Fruit fly (Drosophila melanogaster) whole organism, pupa: Measurements from ENCODE around the gene Taf13.

Experiments
- CG10348 ChIP-seq: fragments of 200-800 bp; sonication (Bioruptor generic); IDR thresholded peaks from 2 replicates; pipeline ENCODE4 v1.3.6; 2022; ENCODE audit warnings: missing biosample characterization, missing genetic modification characterization
- CG12605 ChIP-seq: fragments of 200-800 bp; sonication (Bioruptor generic); IDR thresholded peaks from 2 replicates; pipeline ENCODE4 v1.3.6; 2022; ENCODE audit warnings: missing biosample characterization, missing genetic modification characterization
- CG13204 ChIP-seq: fragments of 200-800 bp; sonication (Bioruptor generic); optimal IDR thresholded peaks from 2 replicates; lab custom pipeline; 2018; ENCODE audit warnings: missing biosample characterization, mild to moderate bottlenecking, missing genetic modification characterization, moderate library complexity
- CG14655 ChIP-seq: fragments of 200-800 bp; sonication (Bioruptor generic); optimal IDR thresholded peaks from 3 replicates; lab custom pipeline; 2017; ENCODE audit warnings: mild to moderate bottlenecking, missing biosample characterization, missing genetic modification reagents, missing genetic modification characterization
- CG15710 ChIP-seq: fragments of 200-800 bp; sonication (Bioruptor generic); optimal IDR thresholded peaks from 2 replicates; lab custom pipeline; 2018; ENCODE audit warnings: missing biosample characterization, mild to moderate bottlenecking, missing genetic modification characterization, moderate library complexity
- CG17806 ChIP-seq: fragments of 200-800 bp; sonication (Bioruptor generic); optimal IDR thresholded peaks from 2 replicates; lab custom pipeline; 2018; ENCODE audit warnings: missing biosample characterization, mild to moderate bottlenecking, missing genetic modification characterization, moderate library complexity
- CG32121 ChIP-seq: fragments of 200-800 bp; sonication (Bioruptor generic); IDR thresholded peaks from 2 replicates; pipeline ENCODE4 v1.3.6; 2022; ENCODE audit warnings: missing biosample characterization, missing genetic modification characterization
- CG34367 ChIP-seq: fragments of 200-800 bp; sonication (Bioruptor generic); optimal IDR thresholded peaks from 2 replicates; lab custom pipeline; 2018; ENCODE audit warnings: missing biosample characterization, mild to moderate bottlenecking, missing genetic modification characterization
- CG4496 ChIP-seq: fragments of 200-800 bp; sonication (Bioruptor generic); IDR thresholded peaks from 3 replicates; pipeline ENCODE4 v1.3.6; 2022; ENCODE audit warnings: missing biosample characterization, missing genetic modification characterization
- CG8159 ChIP-seq: fragments of 200-800 bp; sonication (Bioruptor generic); optimal IDR thresholded peaks from 3 replicates; lab custom pipeline; 2018; ENCODE audit warnings: missing biosample characterization, mild to moderate bottlenecking, missing genetic modification characterization, moderate library complexity
- CG8301 ChIP-seq: fragments of 200-800 bp; sonication (Bioruptor generic); optimal IDR thresholded peaks from 2 replicates; lab custom pipeline; 2018; ENCODE audit warnings: missing biosample characterization, mild to moderate bottlenecking, missing genetic modification characterization
- CG9948 ChIP-seq: fragments of 200-800 bp; sonication (Bioruptor generic); optimal IDR thresholded peaks from 2 replicates; lab custom pipeline; 2018; ENCODE audit warnings: missing biosample characterization, mild to moderate bottlenecking, missing genetic modification characterization, moderate library complexity
- D1 ChIP-seq: fragments of 200-800 bp; sonication (Bioruptor generic); optimal IDR thresholded peaks from 2 replicates; lab custom pipeline; 2018; ENCODE audit warnings: missing biosample characterization, mild to moderate bottlenecking, missing genetic modification characterization, moderate library complexity
- EcR ChIP-seq: fragments of 200-800 bp; sonication (Bioruptor generic); optimal IDR thresholded peaks from 3 replicates; lab custom pipeline; 2019; ENCODE audit warnings: missing biosample characterization, missing genetic modification characterization, mild to moderate bottlenecking, moderate library complexity, missing genetic modification reagents
- Ets98B ChIP-seq: fragments of 200-800 bp; sonication (Bioruptor generic); IDR thresholded peaks from 2 replicates; pipeline ENCODE4 v1.3.6; 2022; ENCODE audit warnings: missing biosample characterization, missing genetic modification characterization
- Pif1A ChIP-seq: fragments of 200-800 bp; sonication (Bioruptor generic); optimal IDR thresholded peaks from 3 replicates; lab custom pipeline; 2016; ENCODE audit warnings: missing biosample characterization, missing genetic modification characterization
- Pif1B ChIP-seq: fragments of 200-800 bp; sonication (Bioruptor generic); optimal IDR thresholded peaks from 3 replicates; lab custom pipeline; 2016; ENCODE audit warnings: missing biosample characterization, missing genetic modification characterization
- Snoo ChIP-seq: fragments of 200-800 bp; sonication (Bioruptor generic); optimal IDR thresholded peaks from 3 replicates; lab custom pipeline; 2017; ENCODE audit warnings: missing biosample characterization, mild to moderate bottlenecking, missing genetic modification characterization, inconsistent platforms
- fd96Ca ChIP-seq: fragments of 200-800 bp; sonication (Bioruptor generic); IDR thresholded peaks from 3 replicates; pipeline ENCODE4 v1.3.6; 2022; ENCODE audit warnings: missing biosample characterization, missing genetic modification characterization
- gl ChIP-seq: fragments of 200-800 bp; sonication (Bioruptor generic); optimal IDR thresholded peaks from 2 replicates; lab custom pipeline; 2018; ENCODE audit warnings: missing biosample characterization, mild to moderate bottlenecking, missing genetic modification characterization
- rn ChIP-seq: fragments of 200-800 bp; sonication (Bioruptor generic); IDR thresholded peaks from 2 replicates; pipeline ENCODE4 v1.3.6; 2022; ENCODE audit warnings: missing biosample characterization, missing genetic modification characterization

Gene Taf13

dm6 chr2L:20066233-20066650 is 27.4 kb downstream of the Taf13 start, which contains the start of gene bwa:
TSS of gene bwa (plus strand) at chr2L:20066391.
- TF ChIP-seq fd96Ca (GFP tag; lab: Robert Waterston, UW) = peak; percentile 36; the same call in 1 of the 3 replicates
- TF ChIP-seq CG10348 (GFP tag; lab: Robert Waterston, UW) = no peak
- peak; percentile 13 for TF ChIP-seq EcR (GFP tag; lab: Kevin White, UChicago)
- TF ChIP-seq Ets98B = no peak; the same call in 1 of the 2 replicates
- peak; percentile 19 for TF ChIP-seq gl (tag; lab: Kevin White, UChicago)
- TF ChIP-seq CG15710 = no peak
- TF ChIP-seq Snoo = no peak
- TF ChIP-seq, all 21 proteins: peak for 3

DNA sequence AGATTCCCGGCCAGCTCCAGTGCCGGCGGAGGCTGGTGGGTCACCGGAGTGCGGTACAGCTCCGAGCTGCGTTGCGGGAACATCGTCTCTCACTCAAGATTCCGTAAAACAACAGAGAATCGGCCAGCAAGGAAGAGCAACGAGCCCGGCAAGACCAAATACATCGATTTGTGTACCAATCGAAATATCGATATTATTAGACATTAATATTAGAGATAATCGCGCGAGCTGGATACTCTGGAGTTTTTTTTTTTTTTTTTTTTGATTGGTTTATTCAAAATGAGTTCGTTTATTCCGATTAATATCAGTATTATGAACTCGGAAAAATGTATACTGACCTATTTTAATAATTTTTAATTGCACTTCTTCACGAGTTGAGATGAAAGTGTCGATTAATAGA is 28.1 kb downstream of the Taf13 start, which contains the start of gene vls:
TSS of gene vls (minus strand) at position 164 of the 400 bp plus-strand sequence.
- no peak for TF ChIP-seq Pif1A (GFP tag; lab: Kevin White, UChicago)
- no peak for TF ChIP-seq Snoo
- no peak for TF ChIP-seq CG32121
- TF ChIP-seq CG15710 = no peak
- TF ChIP-seq EcR (GFP tag; lab: Kevin White, UChicago) = no peak
- TF ChIP-seq Ets98B = no peak
- no peak for TF ChIP-seq CG13204
- no peak for TF ChIP-seq CG10348 (GFP tag; lab: Robert Waterston, UW)
- no peak for TF ChIP-seq fd96Ca (GFP tag; lab: Robert Waterston, UW)
- no peak for TF ChIP-seq CG9948
- TF ChIP-seq rn (GFP tag; lab: Robert Waterston, UW) = no peak
- no peak for TF ChIP-seq CG8301
- no peak for TF ChIP-seq CG4496 (GFP tag; lab: Robert Waterston, UW)
- no peak for TF ChIP-seq CG34367 (tag; lab: Kevin White, UChicago)
- TF ChIP-seq D1 (tag; lab: Kevin White, UChicago) = no peak

DNA sequence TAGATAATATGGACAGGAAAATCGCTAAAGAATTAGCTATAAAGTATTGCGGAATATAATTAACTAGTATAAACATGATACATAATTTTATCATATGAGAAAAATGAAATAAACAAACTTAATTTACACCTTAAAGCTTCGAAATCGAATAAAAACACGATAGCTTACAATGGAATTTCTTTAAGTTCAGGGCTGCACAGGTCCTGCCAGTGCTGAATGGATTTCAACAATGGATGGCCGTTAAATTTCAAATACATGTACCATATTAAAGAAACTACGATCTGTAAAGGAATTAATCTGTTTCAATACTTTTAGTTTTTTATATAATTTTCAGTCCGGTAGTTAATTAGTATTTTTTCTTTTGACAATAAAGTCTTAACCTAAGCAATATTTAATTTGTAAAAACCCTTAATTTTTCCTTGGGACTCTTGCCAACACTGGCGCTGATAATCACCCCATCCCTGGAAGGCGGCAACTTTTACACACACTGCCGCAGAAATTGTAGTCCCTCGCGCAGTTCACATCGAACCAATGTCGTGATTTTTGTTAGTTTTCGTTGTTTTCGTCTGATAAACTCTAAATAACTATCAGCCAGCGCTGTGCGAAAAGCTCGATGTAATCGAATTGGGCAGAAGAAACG is 32.5 kb downstream of the Taf13 start, which contains the start of the genes barr and lok:
TSS of gene barr (minus strand) at position 353 of the 640 bp plus-strand sequence.
TSS of gene lok (plus strand) at position 405 of the 640 bp plus-strand sequence.
- TF ChIP-seq CG13204 = no peak
- TF ChIP-seq rn (GFP tag; lab: Robert Waterston, UW) = no peak
- peak; percentile 20 for TF ChIP-seq CG15710
- no peak for TF ChIP-seq CG4496 (GFP tag; lab: Robert Waterston, UW)
- no peak for TF ChIP-seq Pif1B (GFP tag; lab: Kevin White, UChicago)
- TF ChIP-seq EcR (GFP tag; lab: Kevin White, UChicago) = no peak
- TF ChIP-seq Snoo = no peak
- no peak for TF ChIP-seq CG8301
- no peak for TF ChIP-seq fd96Ca (GFP tag; lab: Robert Waterston, UW)
- TF ChIP-seq CG14655 (GFP tag; lab: Kevin White, UChicago) = no peak
- no peak for TF ChIP-seq CG12605 (GFP tag; lab: Robert Waterston, UW)
- no peak for TF ChIP-seq CG17806
- TF ChIP-seq CG10348 (GFP tag; lab: Robert Waterston, UW) = no peak
- no peak for TF ChIP-seq CG32121
- no peak for TF ChIP-seq CG34367 (tag; lab: Kevin White, UChicago)
- TF ChIP-seq Pif1A (GFP tag; lab: Kevin White, UChicago) = no peak
- TF ChIP-seq gl (tag; lab: Kevin White, UChicago) = no peak
- TF ChIP-seq Ets98B = no peak
- peak; percentile 37 for TF ChIP-seq CG8159 (tag; lab: Kevin White, UChicago)
- no peak for TF ChIP-seq D1 (tag; lab: Kevin White, UChicago)
- TF ChIP-seq CG9948 = peak; percentile 17

DNA sequence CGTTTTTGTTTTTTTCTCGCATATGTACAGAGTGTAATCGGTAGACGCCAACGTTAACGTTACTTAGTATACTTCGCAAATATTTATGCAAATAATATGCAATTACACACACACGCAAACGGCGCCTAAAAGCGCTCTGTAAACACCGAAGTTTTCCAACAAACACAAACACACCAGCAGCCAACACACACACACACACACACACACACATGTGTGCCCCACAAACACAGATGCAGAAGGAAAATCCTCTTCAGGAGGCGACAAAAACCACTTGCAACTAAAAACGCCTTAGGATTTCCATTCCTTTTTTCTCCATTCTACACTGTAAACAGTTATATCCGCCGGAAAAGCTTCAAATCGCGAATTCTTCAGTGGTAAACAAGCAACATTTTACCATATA is 36.3 kb downstream of the Taf13 start:
- TF ChIP-seq D1 (tag; lab: Kevin White, UChicago) = no peak
- TF ChIP-seq CG4496 (GFP tag; lab: Robert Waterston, UW) = no peak
- TF ChIP-seq CG32121 = no peak
- TF ChIP-seq Pif1B (GFP tag; lab: Kevin White, UChicago) = no peak
- no peak for TF ChIP-seq Pif1A (GFP tag; lab: Kevin White, UChicago)
- no peak for TF ChIP-seq CG8159 (tag; lab: Kevin White, UChicago)
- TF ChIP-seq CG12605 (GFP tag; lab: Robert Waterston, UW) = no peak
- TF ChIP-seq CG10348 (GFP tag; lab: Robert Waterston, UW) = no peak
- TF ChIP-seq CG14655 (GFP tag; lab: Kevin White, UChicago) = no peak
- no peak for TF ChIP-seq Ets98B
- TF ChIP-seq CG9948 = no peak
- no peak for TF ChIP-seq fd96Ca (GFP tag; lab: Robert Waterston, UW)
- no peak for TF ChIP-seq CG34367 (tag; lab: Kevin White, UChicago)
- no peak for TF ChIP-seq CG17806
- no peak for TF ChIP-seq EcR (GFP tag; lab: Kevin White, UChicago)

DNA sequence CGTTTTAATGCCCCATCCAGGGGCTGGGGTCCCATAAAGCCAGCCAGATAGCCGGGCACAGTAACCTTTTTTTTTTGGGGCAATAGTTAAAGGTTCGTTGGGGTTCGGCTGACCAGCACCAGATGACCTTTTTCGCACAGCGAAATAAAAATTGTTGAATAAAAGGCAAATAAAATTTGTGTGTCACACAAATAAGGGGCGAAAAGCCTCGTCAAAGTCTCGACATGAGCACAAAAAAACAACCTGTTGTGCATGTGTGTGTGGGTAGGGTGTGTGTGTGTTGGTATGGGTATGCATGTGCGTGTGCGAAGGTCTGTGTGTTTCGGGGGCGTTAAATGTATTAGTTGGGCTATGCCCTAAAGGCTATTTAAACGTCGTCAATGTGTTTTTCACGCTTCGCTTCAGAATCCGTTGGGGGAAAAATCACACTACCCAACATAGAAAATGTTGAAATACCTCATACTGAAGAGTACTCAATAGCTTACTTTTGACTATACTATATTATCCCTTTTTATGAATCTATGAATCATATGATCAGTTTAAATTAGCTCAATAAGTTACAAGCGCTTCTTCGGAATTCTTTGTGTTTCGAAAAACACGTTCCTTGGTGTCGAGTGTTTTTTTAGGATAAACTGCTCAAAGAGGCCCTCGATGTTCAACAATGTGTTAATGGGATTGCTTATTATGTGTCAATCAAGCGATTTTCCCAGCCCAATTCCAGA is 42.3 kb downstream of the Taf13 start:
- no peak for TF ChIP-seq rn (GFP tag; lab: Robert Waterston, UW)
- no peak for TF ChIP-seq Snoo
- TF ChIP-seq CG15710 = no peak
- no peak for TF ChIP-seq CG8159 (tag; lab: Kevin White, UChicago)
- no peak for TF ChIP-seq CG12605 (GFP tag; lab: Robert Waterston, UW)
- TF ChIP-seq Pif1B (GFP tag; lab: Kevin White, UChicago) = no peak
- no peak for TF ChIP-seq CG9948
- no peak for TF ChIP-seq CG17806
- TF ChIP-seq EcR (GFP tag; lab: Kevin White, UChicago) = no peak
- no peak for TF ChIP-seq CG4496 (GFP tag; lab: Robert Waterston, UW)
- no peak for TF ChIP-seq CG13204
- TF ChIP-seq fd96Ca (GFP tag; lab: Robert Waterston, UW) = no peak
- no peak for TF ChIP-seq D1 (tag; lab: Kevin White, UChicago)
- TF ChIP-seq CG10348 (GFP tag; lab: Robert Waterston, UW) = no peak
- TF ChIP-seq CG32121 = no peak
- TF ChIP-seq Pif1A (GFP tag; lab: Kevin White, UChicago) = no peak
- TF ChIP-seq CG34367 (tag; lab: Kevin White, UChicago) = no peak
